Fruit fly (Drosophila melanogaster): ENCODE results near the gene CG43965.
A peak's percentile ranks its signal among the peaks of the same experiment; 100 is the strongest.

Gene CG43965

DNA sequence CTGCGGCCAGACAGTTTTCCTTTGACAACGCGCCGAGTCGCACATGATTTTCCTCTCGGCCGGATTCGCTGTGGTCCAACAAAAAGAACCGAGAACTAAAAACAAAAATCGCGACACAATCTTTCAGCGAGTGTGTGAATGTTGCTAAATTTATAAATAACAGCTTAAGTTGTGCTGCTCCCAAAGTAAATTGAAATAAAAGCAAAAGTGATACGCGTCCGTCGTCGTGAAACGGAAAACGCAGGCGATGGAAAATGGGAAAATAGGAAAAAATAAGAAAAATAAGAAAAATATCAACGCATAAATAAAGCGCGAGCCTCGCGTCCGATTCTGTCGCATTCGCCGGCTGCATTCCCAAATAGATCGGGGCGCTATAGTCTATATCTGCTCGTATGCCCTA lies 28.0 kb upstream of the CG43965 start, which contains the start of gene Fhos:
Gene Fhos, plus strand, starts transcription at position 28 of the 400 bp plus-strand sequence.
- TF ChIP-seq CG12219 (GFP tag; optimal IDR thresholded peaks at IDR 0.05): no peak
- 0 out of 4 replicates have a peak, but pooled peaks have one; percentile 18 for TF ChIP-seq chinmo (GFP tag; IDR thresholded peaks at IDR 0.05; ENCODE audit: partially characterized antibody)
- no peak for TF ChIP-seq Tbp (GFP tag; optimal IDR thresholded peaks at IDR 0.05)
- TF ChIP-seq sd (tag; optimal IDR thresholded peaks at IDR 0.05): peak; percentile 9
- TF ChIP-seq amos (GFP tag; IDR thresholded peaks at IDR 0.05; ENCODE audit: partially characterized antibody): no peak
- TF ChIP-seq CG11085 (GFP tag; IDR thresholded peaks at IDR 0.05): no peak
- no peak for TF ChIP-seq CG4707 (GFP tag; optimal IDR thresholded peaks at IDR 0.05)
- TF ChIP-seq CrebB (tag; optimal IDR thresholded peaks at IDR 0.05): no peak
- no peak for TF ChIP-seq CG12299 (tag; optimal IDR thresholded peaks at IDR 0.05)
- no peak for TF ChIP-seq CG6854 (GFP tag; optimal IDR thresholded peaks at IDR 0.05)
- no peak for TF ChIP-seq pb (GFP tag; optimal IDR thresholded peaks at IDR 0.05)
- no peak for TF ChIP-seq ara (GFP tag; IDR thresholded peaks at IDR 0.05)
- no peak for TF ChIP-seq CG43689 (GFP tag; IDR thresholded peaks at IDR 0.05)
- TF ChIP-seq CG7745 (tag; optimal IDR thresholded peaks at IDR 0.05): no peak
- no peak for TF ChIP-seq Rx (GFP tag; IDR thresholded peaks at IDR 0.05)

DNA sequence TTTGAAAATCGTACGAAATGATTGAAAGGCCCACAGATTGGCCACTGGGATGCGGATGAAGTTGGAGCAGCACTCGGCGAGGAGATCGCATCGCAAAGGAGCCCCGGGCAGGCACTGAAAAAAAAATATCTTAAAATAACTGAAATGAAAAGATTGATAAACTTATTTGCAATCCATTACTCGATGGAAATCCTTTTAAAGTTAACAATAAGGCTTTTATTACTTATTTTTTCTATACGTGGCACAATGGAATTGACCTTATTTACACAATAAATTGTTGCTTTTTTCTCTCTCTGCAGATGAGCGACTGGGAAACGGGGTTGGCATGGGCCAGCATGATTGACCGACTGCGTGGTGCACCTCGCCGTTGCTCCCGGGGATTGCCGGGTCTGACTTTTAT lies 25.7 kb upstream of the CG43965 start:
- TF ChIP-seq Trl (optimal IDR thresholded peaks at IDR 0.05) (no peak), Trl (GFP tag; optimal IDR thresholded peaks at IDR 0.05) (no peak), Abd-B (GFP tag; optimal IDR thresholded peaks at IDR 0.05) (peak; percentile 30), pnt (GFP tag; optimal IDR thresholded peaks at IDR 0.05) (peak; percentile 54), mirr (GFP tag; optimal IDR thresholded peaks at IDR 0.05) (no peak), Bdp1 (GFP tag; optimal IDR thresholded peaks at IDR 0.05) (peak; percentile 6), CG30403 (GFP tag; optimal IDR thresholded peaks at IDR 0.05) (peak; percentile 63), CG11398 (GFP tag; optimal IDR thresholded peaks at IDR 0.05) (no peak), Jarid2 (GFP tag; optimal IDR thresholded peaks at IDR 0.05) (no peak), CHES-1-like (GFP tag; optimal IDR thresholded peaks at IDR 0.05) (no peak), D (optimal IDR thresholded peaks at IDR 0.05) (no peak), D (GFP tag; optimal IDR thresholded peaks at IDR 0.05) (peak; percentile 47), Ada2b (GFP tag; IDR thresholded peaks at IDR 0.05) (peak; percentile 64; the same call in 1 of the 2 replicates), kay (GFP tag; optimal IDR thresholded peaks at IDR 0.05) (no peak), ham (GFP tag; IDR thresholded peaks at IDR 0.05) (no peak), CG11093 (GFP tag; IDR thresholded peaks at IDR 0.05) (peak; percentile 67; the same call in 2 of the 3 replicates), CG2129 (GFP tag; IDR thresholded peaks at IDR 0.05; ENCODE audit: partially characterized antibody) (no peak), CG6791 (GFP tag; IDR thresholded peaks at IDR 0.05; ENCODE audit: partially characterized antibody) (no peak), CG15011 (GFP tag; optimal IDR thresholded peaks at IDR 0.05) (peak; percentile 8), sqz (GFP tag; optimal IDR thresholded peaks at IDR 0.05) (peak; percentile 25), Hey (tag; optimal IDR thresholded peaks at IDR 0.05) (no peak), CoRest (tag; optimal IDR thresholded peaks at IDR 0.05) (peak; percentile 53), croc (GFP tag; conservative IDR thresholded peaks at IDR 0.05) (peak; percentile 43; the same call in 1 of the 3 replicates), Sox102F (GFP tag; optimal IDR thresholded peaks at IDR 0.05) (peak; percentile 85), maf-S (GFP tag; optimal IDR thresholded peaks at IDR 0.05) (no peak), CG5953 (GFP tag; IDR thresholded peaks at IDR 0.05) (peak; percentile 67), CG10209 (GFP tag; optimal IDR thresholded peaks at IDR 0.05) (peak; percentile 50), Doc3 (GFP tag; IDR thresholded peaks at IDR 0.05; ENCODE audit: partially characterized antibody) (no peak), cg (GFP tag; optimal IDR thresholded peaks at IDR 0.05) (no peak), CG18599 (GFP tag; optimal IDR thresholded peaks at IDR 0.05) (peak; percentile 34), CG2202 (tag; optimal IDR thresholded peaks at IDR 0.05) (no peak), CG11723 (GFP tag; optimal IDR thresholded peaks at IDR 0.05) (peak; percentile 7), Xrp1 (GFP tag; IDR thresholded peaks at IDR 0.05) (peak; percentile 61), dpn (GFP tag; optimal IDR thresholded peaks at IDR 0.05) (peak; percentile 2 to 43), cato (GFP tag; optimal IDR thresholded peaks at IDR 0.05; ENCODE audit: borderline replicate concordance) (peak; percentile 27), Hr3 (GFP tag; optimal IDR thresholded peaks at IDR 0.05) (peak; percentile 54)
